Worm (Caenorhabditis elegans): Measurements from ENCODE around the gene F49E12.8.

Gene F49E12.8

DNA sequence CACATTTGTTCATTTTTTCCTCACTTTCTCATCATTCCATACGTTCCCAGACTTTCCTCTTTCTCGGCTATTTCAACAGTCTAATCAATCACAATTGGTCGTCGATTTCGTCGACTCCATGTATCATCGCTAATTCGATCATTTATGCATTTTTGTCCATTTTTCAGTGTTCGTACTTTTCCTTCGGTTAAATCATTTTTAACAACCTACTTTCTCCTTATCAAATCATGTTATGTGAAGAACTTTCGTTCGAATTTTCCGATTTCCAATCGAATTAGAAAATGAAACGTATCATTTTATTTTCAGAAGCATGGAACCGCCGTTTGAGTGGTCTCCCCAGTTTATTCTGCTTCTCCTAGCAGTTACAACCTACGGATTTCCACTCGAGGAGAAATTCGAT is 47.7 kb downstream of the F49E12.8 start, which contains the start of gene eff-1:
Gene eff-1 (plus strand): TSS at position 301 of the 400 bp plus-strand sequence.
- TF ChIP-seq Y5F2A.4 (GFP tag; optimal IDR thresholded peaks at IDR 0.05): no peak
- no peak for TF ChIP-seq nhr-102 (tag; optimal IDR thresholded peaks at IDR 0.05)
- TF ChIP-seq nhr-10 (tag; optimal IDR thresholded peaks at IDR 0.05): no peak
- no peak for TF ChIP-seq ceh-20 (GFP tag; IDR thresholded peaks at IDR 0.05)
- no peak for TF ChIP-seq nhr-77 (tag; optimal IDR thresholded peaks at IDR 0.05)
- TF ChIP-seq pha-4 (GFP tag; IDR thresholded peaks at IDR 0.05): no peak
- no peak for TF ChIP-seq pha-4 (tag; optimal IDR thresholded peaks at IDR 0.05)
- no peak for TF ChIP-seq daf-8 (GFP tag; IDR thresholded peaks at IDR 0.05)
- no peak for TF ChIP-seq fos-1 (tag; optimal IDR thresholded peaks at IDR 0.05)
- TF ChIP-seq unc-39 (tag; optimal IDR thresholded peaks at IDR 0.05): no peak
- TF ChIP-seq dve-1 (tag; optimal IDR thresholded peaks at IDR 0.05; ENCODE audit: insufficient read depth): no peak
- TF ChIP-seq sdz-12 (GFP tag; optimal IDR thresholded peaks at IDR 0.05): no peak

DNA sequence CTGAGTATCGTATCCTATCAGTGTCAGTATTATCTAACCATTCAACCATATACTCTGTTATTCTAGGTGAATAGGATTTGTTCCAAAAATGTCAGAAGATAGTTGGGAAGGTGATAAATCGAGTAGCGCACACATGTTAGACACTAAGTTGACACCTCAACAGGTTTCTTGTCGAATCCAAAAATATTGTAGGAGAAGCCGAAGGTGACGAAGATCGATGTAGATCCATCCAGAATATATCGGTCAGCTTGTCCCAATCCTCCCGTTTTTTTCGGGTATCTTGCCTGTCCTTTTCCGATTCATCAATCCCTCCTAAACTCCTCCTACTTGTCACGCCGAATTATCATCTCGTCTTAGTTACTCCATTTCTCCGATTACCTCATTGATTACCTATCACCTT is 48.5 kb downstream of the F49E12.8 start:
- no peak for TF ChIP-seq mxl-2 (GFP tag; conservative IDR thresholded peaks at IDR 0.05)
- TF ChIP-seq unc-62 (GFP tag; optimal IDR thresholded peaks at IDR 0.05 in 1 of 2): peak in 1 of 2 experiments; percentile 96
- TF ChIP-seq unc-62 (tag; optimal IDR thresholded peaks at IDR 0.05): no peak

DNA sequence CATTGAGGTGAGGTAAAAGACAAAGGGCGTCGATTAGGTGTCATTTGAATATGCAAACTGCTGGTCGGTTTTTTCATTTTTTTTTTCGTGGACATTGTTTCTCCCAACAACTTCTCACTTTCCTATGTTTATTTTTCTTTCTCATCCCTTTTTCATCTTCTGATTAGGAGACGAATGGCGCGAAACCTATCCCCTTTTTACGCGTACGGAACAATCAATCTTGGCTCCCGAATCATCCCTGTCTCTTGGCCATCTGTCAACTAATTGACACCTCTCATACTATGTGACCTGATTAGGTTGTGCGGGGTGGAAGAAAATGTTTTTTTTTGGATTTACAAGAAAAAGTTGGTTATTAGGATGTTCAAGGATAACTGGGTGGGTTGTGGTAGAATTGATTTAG is 49.3 kb downstream of the F49E12.8 start:
- no peak for TF ChIP-seq nhr-6 (tag; optimal IDR thresholded peaks at IDR 0.05)
- no peak for TF ChIP-seq ces-1 (GFP tag; optimal IDR thresholded peaks at IDR 0.05)
- TF ChIP-seq unc-62 (GFP tag; optimal IDR thresholded peaks at IDR 0.05 in 1 of 2): peak in 1 of 2 experiments; percentile 70
- TF ChIP-seq unc-62 (tag; optimal IDR thresholded peaks at IDR 0.05): no peak
